Fruit fly (Drosophila melanogaster) whole organism, wandering third instar larva: ENCODE data around the gene inaE.
A peak's percentile ranks its signal among the peaks of the same experiment; 100 is the strongest.

ENCODE experiments used
- Abd-B ChIP-seq: fragments of >200 bp; optimal IDR thresholded peaks from 2 replicates; lab custom pipeline; 2017; ENCODE audit warnings: missing biosample characterization, missing genetic modification characterization
- CG32264 ChIP-seq: fragments of 200-800 bp; sonication (Bioruptor generic); optimal IDR thresholded peaks from 2 replicates; lab custom pipeline; 2016; ENCODE audit warnings: missing biosample characterization, missing genetic modification characterization
- CG9705 ChIP-seq: fragments of 200-800 bp; sonication (Bioruptor generic); optimal IDR thresholded peaks from 2 replicates; lab custom pipeline; 2018; ENCODE audit warnings: missing biosample characterization, mild to moderate bottlenecking, missing genetic modification characterization
- CrebA ChIP-seq: fragments of 200-800 bp; sonication (Bioruptor generic); optimal IDR thresholded peaks from 2 replicates; lab custom pipeline; 2016; ENCODE audit warnings: missing biosample characterization, mild to moderate bottlenecking, missing genetic modification characterization, borderline replicate concordance
- Dfd ChIP-seq: fragments of >200 bp; optimal IDR thresholded peaks from 2 replicates; lab custom pipeline; 2017; ENCODE audit warnings: missing biosample characterization, missing genetic modification characterization
- GATAd ChIP-seq: sonication (Bioruptor generic); optimal IDR thresholded peaks from 2 replicates; lab custom pipeline; 2016; ENCODE audit warnings: missing biosample characterization, missing genetic modification characterization
- Hnf4 ChIP-seq: fragments of 200-800 bp; sonication (Bioruptor generic); optimal IDR thresholded peaks from 2 replicates; lab custom pipeline; 2016; ENCODE audit warnings: missing biosample characterization, mild to moderate bottlenecking, missing genetic modification characterization
- Hr83 ChIP-seq: fragments of 200-300 bp; sonication (Bioruptor generic); optimal IDR thresholded peaks from 2 replicates; lab custom pipeline; 2016; ENCODE audit warnings: missing biosample characterization, mild to moderate bottlenecking, missing genetic modification characterization, moderate library complexity; ENCODE audit not compliant: poor library complexity, severe bottlenecking
- Jra ChIP-seq: sonication (Bioruptor generic); optimal IDR thresholded peaks from 2 replicates; lab custom pipeline; 2016; ENCODE audit warnings: missing biosample characterization, missing genetic modification characterization
- Mio ChIP-seq: sonication (Bioruptor generic); optimal IDR thresholded peaks from 2 replicates; lab custom pipeline; 2016; ENCODE audit warnings: missing biosample characterization, missing genetic modification characterization
- Myc ChIP-seq: fragments of >200 bp; optimal IDR thresholded peaks from 2 replicates; lab custom pipeline; 2017
- N ChIP-seq: fragments of >200 bp; optimal IDR thresholded peaks from 2 replicates; lab custom pipeline; 2018; ENCODE audit warnings: missing biosample characterization, missing external identifiers, missing genetic modification characterization
- OdsH ChIP-seq: fragments of 200-800 bp; sonication (Bioruptor generic); optimal IDR thresholded peaks from 2 replicates; lab custom pipeline; 2016; ENCODE audit warnings: missing biosample characterization, mild to moderate bottlenecking, missing genetic modification characterization
- Rel ChIP-seq, 2 experiments: fragments of 200-800 bp; sonication (Bioruptor generic) in 1 of 2; optimal IDR thresholded peaks; 2 replicates in 1 of 2; 3 replicates in 1 of 2; lab custom pipeline; 2016 to 2019; ENCODE audit warnings: mild to moderate bottlenecking in 2 of 2, missing biosample characterization in 2 of 2, missing genetic modification characterization in 2 of 2, moderate library complexity in 1 of 2
- Vsx2 ChIP-seq: fragments of 200-300, 225-300 bp; sonication (Bioruptor generic); optimal IDR thresholded peaks from 2 replicates; lab custom pipeline; 2018; ENCODE audit warnings: missing biosample characterization, missing genetic modification characterization; ENCODE audit not compliant: partially characterized antibody
- br ChIP-seq: fragments of 200-800 bp; sonication (Bioruptor generic); optimal IDR thresholded peaks from 2 replicates; lab custom pipeline; 2016; ENCODE audit warnings: missing biosample characterization, missing genetic modification characterization
- brk ChIP-seq: fragments of 200-800 bp; sonication (Bioruptor generic); optimal IDR thresholded peaks from 2 replicates; lab custom pipeline; 2016; ENCODE audit warnings: missing biosample characterization, mild to moderate bottlenecking, missing genetic modification characterization
- dl ChIP-seq, 2 experiments: fragments of 175-275, 200-275 bp in 1 of 2; fragments of 200-275 bp in 1 of 2; sonication (Bioruptor generic); optimal IDR thresholded peaks; lab custom pipeline; 2018; ENCODE audit warnings: mild to moderate bottlenecking in 2 of 2, missing biosample characterization in 2 of 2, missing genetic modification characterization in 2 of 2, moderate library complexity in 2 of 2; ENCODE audit not compliant: partially characterized antibody in 2 of 2, insufficient read depth in 1 of 2
- dmrt93B ChIP-seq: fragments of 200-800 bp; sonication (Bioruptor generic); optimal IDR thresholded peaks from 2 replicates; lab custom pipeline; 2018; ENCODE audit warnings: missing biosample characterization, mild to moderate bottlenecking, missing genetic modification characterization
- ey ChIP-seq: fragments of 200-800 bp; sonication (Bioruptor generic); optimal IDR thresholded peaks from 2 replicates; lab custom pipeline; 2016; ENCODE audit warnings: missing biosample characterization, missing genetic modification characterization
- foxo ChIP-seq, 2 experiments: fragments of 200-800 bp; sonication (Bioruptor generic); optimal IDR thresholded peaks; 2 replicates in 1 of 2; 3 replicates in 1 of 2; lab custom pipeline; 2016 to 2017; ENCODE audit warnings: missing biosample characterization in 2 of 2, missing genetic modification characterization in 2 of 2
- fru ChIP-seq: fragments of 200-800 bp; sonication (Bioruptor generic); optimal IDR thresholded peaks from 3 replicates; lab custom pipeline; 2016; ENCODE audit warnings: missing biosample characterization, mild to moderate bottlenecking, missing genetic modification characterization
- h ChIP-seq: fragments of 200-800 bp; sonication (Bioruptor generic); optimal IDR thresholded peaks from 3 replicates; lab custom pipeline; 2016; ENCODE audit warnings: missing biosample characterization, mild to moderate bottlenecking, missing genetic modification characterization
- lola ChIP-seq: fragments of >200 bp; optimal IDR thresholded peaks from 2 replicates; lab custom pipeline; 2017; ENCODE audit warnings: missing biosample characterization, missing genetic modification characterization
- pan ChIP-seq: fragments of >200 bp; optimal IDR thresholded peaks from 2 replicates; lab custom pipeline; 2017
- psq ChIP-seq: fragments of 200-800 bp; sonication (Bioruptor generic); optimal IDR thresholded peaks from 3 replicates; lab custom pipeline; 2017; ENCODE audit warnings: missing biosample characterization, mild to moderate bottlenecking, missing genetic modification characterization, moderate library complexity
- rgr ChIP-seq: fragments of 200-800 bp; sonication (Bioruptor generic); optimal IDR thresholded peaks from 3 replicates; lab custom pipeline; 2016; ENCODE audit warnings: missing biosample characterization, mild to moderate bottlenecking, missing genetic modification characterization
- sv ChIP-seq: fragments of 200-800 bp; sonication (Bioruptor generic); optimal IDR thresholded peaks from 3 replicates; lab custom pipeline; 2016; ENCODE audit warnings: missing biosample characterization, missing genetic modification characterization
- tai ChIP-seq: sonication (Bioruptor generic); optimal IDR thresholded peaks from 2 replicates; lab custom pipeline; 2016; ENCODE audit warnings: missing biosample characterization, missing genetic modification characterization
- usp ChIP-seq: fragments of >200 bp; optimal IDR thresholded peaks from 2 replicates; lab custom pipeline; 2017; ENCODE audit warnings: missing biosample characterization, missing genetic modification characterization
- woc ChIP-seq: sonication (Bioruptor generic); optimal IDR thresholded peaks from 2 replicates; lab custom pipeline; 2016; ENCODE audit warnings: missing biosample characterization, mild to moderate bottlenecking, missing genetic modification characterization

Gene inaE

DNA sequence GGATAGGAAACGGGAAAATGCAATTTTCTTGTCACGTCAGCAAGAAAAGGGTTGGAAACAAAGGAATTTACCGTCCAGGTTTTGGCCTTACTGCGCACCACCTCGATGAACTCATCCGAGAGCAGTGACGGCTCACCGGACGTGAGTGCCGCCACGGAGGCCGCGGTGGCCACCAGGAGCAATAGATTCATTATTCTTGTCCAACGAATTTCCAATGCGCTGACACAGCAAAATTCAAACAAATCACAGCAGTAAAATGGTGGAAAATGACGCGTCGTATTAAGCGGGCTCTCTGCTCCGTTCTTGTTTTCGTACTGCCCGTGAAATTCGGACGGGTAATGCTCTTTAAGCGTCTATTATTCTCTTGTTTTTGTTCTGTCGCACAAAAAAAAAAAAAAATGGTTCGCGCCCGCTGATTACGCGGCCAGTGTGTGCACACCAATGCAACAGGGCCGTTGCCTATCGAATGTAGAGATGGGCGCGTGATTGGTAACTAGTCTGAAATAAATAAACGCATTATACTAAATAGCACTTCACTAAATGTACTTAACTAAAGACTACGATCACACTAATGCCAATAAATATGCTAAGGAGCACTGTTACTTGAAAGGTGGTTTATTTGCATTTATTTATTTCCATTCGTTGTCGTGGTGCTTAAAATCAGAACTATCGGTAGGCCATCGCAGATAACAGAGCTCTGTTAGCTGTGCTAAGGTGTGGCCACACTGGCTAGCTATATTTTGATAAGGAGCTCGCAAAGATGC is 1.6 kb upstream of the inaE start, which contains the start of the genes CtsB and amrt (continued):
- TF ChIP-seq pan: no peak
- TF ChIP-seq sv: no peak
- TF ChIP-seq tai: peak; percentile 46
- TF ChIP-seq Vsx2: no peak
- TF ChIP-seq GATAd (GFP tag; lab: Kevin White, UChicago): peak; percentile 38
- no peak for TF ChIP-seq CG32264
- TF ChIP-seq dmrt93B (GFP tag; lab: Kevin White, UChicago): peak; percentile 55
- TF ChIP-seq usp (GFP tag; lab: Kevin White, UChicago): no peak
- TF ChIP-seq dl (GFP tag; optimal IDR thresholded peaks at IDR 0.05; lab: Kevin White, UChicago; ENCODE audit: insufficient read depth in 1 of 2, partially characterized antibody in 2 of 2): no peak
- TF ChIP-seq fru: peak; percentile 65

DNA sequence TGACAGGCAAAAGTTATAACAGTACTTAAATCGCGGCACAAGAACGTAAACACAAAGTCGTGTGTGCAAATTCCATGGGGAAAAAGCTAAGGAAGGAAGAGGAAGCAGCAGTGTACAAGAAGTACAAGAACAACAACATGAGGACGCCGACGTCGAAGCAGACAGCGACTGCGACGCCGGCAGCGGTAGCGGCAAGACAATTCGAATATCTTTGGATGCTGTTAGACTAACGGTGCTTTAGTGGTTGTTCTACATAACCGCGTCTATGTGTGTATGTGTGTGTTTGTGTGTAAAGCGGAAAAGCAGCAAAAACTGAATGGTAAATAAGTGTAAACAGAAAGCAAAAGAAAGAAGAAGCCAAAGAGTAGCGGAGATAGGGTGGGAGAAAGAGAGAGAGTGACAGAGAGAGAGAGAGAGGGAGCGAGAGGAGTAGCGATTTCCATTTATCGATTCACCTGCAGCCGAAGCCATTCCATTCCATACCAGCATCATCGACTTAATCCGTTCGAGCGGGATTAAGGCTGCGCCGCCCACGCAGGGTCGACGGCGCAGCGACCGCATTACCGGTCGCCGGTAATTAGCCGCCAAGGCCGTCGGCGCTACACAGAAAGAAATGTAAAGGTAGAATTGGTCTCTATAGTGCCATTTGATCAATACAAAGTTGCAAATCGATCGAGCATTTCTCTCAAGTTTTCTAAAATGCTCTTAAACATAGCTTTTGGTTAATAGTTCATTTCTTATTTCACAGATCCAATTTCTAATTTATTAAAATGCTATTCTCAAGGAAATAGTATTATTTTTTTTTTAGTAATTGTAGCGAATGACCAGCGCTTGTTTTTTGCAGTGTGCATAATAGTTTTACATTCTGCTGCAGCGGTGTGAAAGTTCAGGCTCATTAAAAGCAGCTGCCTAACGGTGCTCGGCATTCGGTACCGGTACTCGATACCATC is 719 bp downstream of the inaE start:
- TF ChIP-seq woc (GFP tag; lab: Kevin White, UChicago) (no peak), psq (GFP tag; lab: Kevin White, UChicago) (peak; percentile 68), br (GFP tag; lab: Kevin White, UChicago) (no peak), foxo (GFP tag; optimal IDR thresholded peaks at IDR 0.05; lab: Kevin White, UChicago) (peak in 1 of 2 experiments; percentile 38), pan (no peak), usp (GFP tag; lab: Kevin White, UChicago) (no peak), lola (GFP tag; lab: Kevin White, UChicago) (no peak), h (GFP tag; lab: Kevin White, UChicago) (peak; percentile 14), rgr (GFP tag; lab: Kevin White, UChicago) (no peak), ey (peak; percentile 4), Myc (lab: Kevin White, UChicago) (no peak), tai (no peak), OdsH (GFP tag; lab: Kevin White, UChicago) (no peak), fru (peak; percentile 36), Mio (GFP tag; lab: Kevin White, UChicago) (no peak), Vsx2 (no peak)

DNA sequence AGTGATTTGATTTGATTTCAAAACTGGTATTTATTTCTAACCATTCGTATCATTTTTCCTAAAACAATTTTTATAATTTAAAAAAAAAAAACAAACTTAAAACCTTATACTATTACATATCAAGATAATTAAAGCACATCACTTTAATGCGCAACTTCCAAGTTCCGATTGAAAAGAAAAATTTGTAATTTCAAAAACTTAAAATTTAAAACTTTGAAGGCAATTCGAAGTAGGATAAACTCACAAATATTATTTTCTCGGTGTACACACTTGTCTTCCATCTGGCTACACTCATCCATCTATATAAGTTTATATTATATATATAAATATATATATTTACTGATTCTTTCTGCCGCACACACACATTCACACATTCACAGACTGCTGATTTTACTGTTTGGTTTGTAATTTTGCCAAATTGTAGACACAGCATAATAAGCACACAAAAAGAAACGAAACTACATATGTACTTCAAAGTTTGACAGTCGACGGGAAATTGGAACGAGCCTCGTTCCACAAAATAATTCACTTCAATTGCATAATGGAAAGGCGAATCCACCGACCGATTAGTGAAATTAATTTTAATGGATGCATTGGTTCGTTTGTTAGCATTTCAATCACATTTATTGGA is 2.6 kb downstream of the inaE start:
- TF ChIP-seq Jra (GFP tag; lab: Kevin White, UChicago) (no peak), dmrt93B (GFP tag; lab: Kevin White, UChicago) (no peak), woc (GFP tag; lab: Kevin White, UChicago) (no peak), CrebA (no peak), psq (GFP tag; lab: Kevin White, UChicago) (no peak), lola (GFP tag; lab: Kevin White, UChicago) (no peak), Vsx2 (no peak), Hr83 (GFP tag; lab: Kevin White, UChicago) (no peak), h (GFP tag; lab: Kevin White, UChicago) (no peak), sv (no peak), CG32264 (no peak), N (GFP tag; lab: Kevin White, UChicago) (no peak)

DNA sequence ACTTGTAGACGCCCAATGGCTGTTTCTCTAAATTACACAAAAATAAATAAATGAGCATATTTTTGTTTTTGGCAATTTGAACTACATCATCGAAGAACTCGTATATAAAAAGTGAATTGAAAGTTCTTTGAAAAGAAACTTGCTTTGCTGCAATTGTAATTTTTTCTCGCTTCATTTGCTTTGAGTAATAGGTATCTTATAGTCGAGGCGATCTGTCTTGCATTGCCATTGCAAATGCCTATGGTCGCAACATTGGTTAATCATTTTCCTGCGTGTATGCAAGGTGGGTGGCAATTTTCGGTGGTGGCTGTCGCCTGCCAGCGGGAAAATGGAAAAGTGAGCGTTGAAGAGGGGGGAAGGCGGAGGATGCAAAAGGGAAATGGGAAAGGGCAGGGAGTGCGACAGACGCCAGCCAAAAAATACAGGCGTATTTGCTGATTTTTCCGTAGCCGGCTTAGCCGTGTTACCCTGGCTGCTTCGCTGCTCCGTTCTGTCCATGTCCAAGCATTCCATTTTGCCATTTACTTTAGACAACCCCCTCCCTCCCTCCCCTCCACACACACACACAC is 3.9 kb downstream of the inaE start:
- TF ChIP-seq OdsH (GFP tag; lab: Kevin White, UChicago) (no peak), Dfd (GFP tag; lab: Kevin White, UChicago) (no peak), Abd-B (no peak), CG32264 (no peak), sv (no peak), pan (no peak), Rel (GFP tag; optimal IDR thresholded peaks at IDR 0.05; lab: Kevin White, UChicago) (no peak), Rel (tag; optimal IDR thresholded peaks at IDR 0.05; lab: Kevin White, UChicago) (no peak), foxo (GFP tag; optimal IDR thresholded peaks at IDR 0.05; lab: Kevin White, UChicago) (no peak), psq (GFP tag; lab: Kevin White, UChicago) (no peak), Vsx2 (no peak), tai (no peak), rgr (GFP tag; lab: Kevin White, UChicago) (no peak), N (GFP tag; lab: Kevin White, UChicago) (no peak), CrebA (no peak), Jra (GFP tag; lab: Kevin White, UChicago) (no peak), brk (no peak), Hnf4 (GFP tag; lab: Kevin White, UChicago) (no peak), CG9705 (GFP tag; lab: Kevin White, UChicago) (no peak), br (GFP tag; lab: Kevin White, UChicago) (no peak)
